Worm (Caenorhabditis elegans) whole organism, late embryonic: ENCODE data around the gene R09H10.2.

Source experiments
- ceh-14 ChIP-seq: sonication (generic microtip); optimal IDR thresholded peaks from 2 replicates; lab custom pipeline; 2016; ENCODE audit warnings: missing genotype, missing genetic modification characterization, missing compliant biosample characterization
- ceh-6 ChIP-seq: fragments of 200-800 bp; sonication (Bioruptor generic); optimal IDR thresholded peaks from 2 replicates; lab custom pipeline; 2018; ENCODE audit warnings: mild to moderate bottlenecking, missing genetic modification characterization, missing compliant biosample characterization
- ceh-9 ChIP-seq: sonication (generic microtip); optimal IDR thresholded peaks from 2 replicates; lab custom pipeline; 2016; ENCODE audit warnings: mild to moderate bottlenecking, missing genetic modification characterization, inconsistent platforms, missing compliant biosample characterization
- ets-4 ChIP-seq: sonication (generic microtip); optimal IDR thresholded peaks from 2 replicates; lab custom pipeline; 2016; ENCODE audit warnings: missing genetic modification characterization, missing compliant biosample characterization
- fkh-10 ChIP-seq: fragments of 150-350 bp; optimal IDR thresholded peaks from 2 replicates; lab custom pipeline; 2014; ENCODE audit warnings: missing biosample characterization, missing genetic modification reagents, missing genetic modification characterization
- hlh-8 ChIP-seq: sonication (generic microtip); optimal IDR thresholded peaks from 2 replicates; lab custom pipeline; 2016; ENCODE audit warnings: missing genotype, missing genetic modification characterization, missing compliant biosample characterization
- lim-6 ChIP-seq: sonication (generic microtip); optimal IDR thresholded peaks from 2 replicates; lab custom pipeline; 2016; ENCODE audit warnings: missing genetic modification characterization, missing compliant biosample characterization
- nhr-11 ChIP-seq: fragments of 150-350 bp; optimal IDR thresholded peaks from 2 replicates; lab custom pipeline; 2014; ENCODE audit warnings: missing biosample characterization, missing genetic modification characterization
- nhr-232 ChIP-seq: sonication (generic microtip); optimal IDR thresholded peaks from 2 replicates; lab custom pipeline; 2016; ENCODE audit warnings: missing genetic modification characterization, missing compliant biosample characterization
- pha-4 ChIP-seq: fragments of 150-350 bp; optimal IDR thresholded peaks from 2 replicates; lab custom pipeline; 2018; ENCODE audit warnings: missing biosample characterization, missing genetic modification reagents, missing genetic modification characterization
- pqm-1 ChIP-seq: sonication (generic microtip); optimal IDR thresholded peaks from 2 replicates; lab custom pipeline; 2016; ENCODE audit warnings: missing genetic modification characterization, missing compliant biosample characterization
- sox-4 ChIP-seq: sonication (generic microtip); optimal IDR thresholded peaks from 2 replicates; lab custom pipeline; 2017; ENCODE audit warnings: mild to moderate bottlenecking, missing genetic modification characterization, inconsistent platforms, missing compliant biosample characterization
- tbx-2 ChIP-seq: sonication (generic microtip); optimal IDR thresholded peaks from 2 replicates; lab custom pipeline; 2016; ENCODE audit warnings: missing genetic modification characterization, missing compliant biosample characterization
- zip-5 ChIP-seq: sonication (generic microtip); optimal IDR thresholded peaks from 2 replicates; lab custom pipeline; 2016; ENCODE audit warnings: missing genetic modification characterization, missing compliant biosample characterization

ce11 chrIV:10558415-10558814, 44.3 kb upstream of the R09H10.2 start, which contains the start of gene zim-3:
- TF ChIP-seq tbx-2 (tag; lab: Kevin White, UChicago) = no peak
- TF ChIP-seq zip-5 (tag; lab: Kevin White, UChicago) = no peak
- TF ChIP-seq ceh-9 (tag; lab: Kevin White, UChicago) = no peak
- no peak for TF ChIP-seq sox-4 (tag; lab: Kevin White, UChicago)
- TF ChIP-seq pqm-1 (tag; lab: Kevin White, UChicago) = no peak
- no peak for TF ChIP-seq hlh-8 (tag; lab: Kevin White, UChicago)
- no peak for TF ChIP-seq nhr-11 (tag; lab: Kevin White, UChicago)
- no peak for TF ChIP-seq fkh-10 (GFP tag; lab: Kevin White, UChicago)
- no peak for TF ChIP-seq ceh-6 (GFP tag; lab: Kevin White, UChicago)
- no peak for TF ChIP-seq pha-4 (tag; lab: Kevin White, UChicago)
- no peak for TF ChIP-seq lim-6 (tag; lab: Kevin White, UChicago)
- TF ChIP-seq ceh-14 = no peak
- no peak for TF ChIP-seq nhr-232 (tag; lab: Kevin White, UChicago)
- TF ChIP-seq ets-4 (tag; lab: Kevin White, UChicago) = no peak
